Worm (Caenorhabditis elegans): ENCODE data around the gene F38B6.2.

DNA sequence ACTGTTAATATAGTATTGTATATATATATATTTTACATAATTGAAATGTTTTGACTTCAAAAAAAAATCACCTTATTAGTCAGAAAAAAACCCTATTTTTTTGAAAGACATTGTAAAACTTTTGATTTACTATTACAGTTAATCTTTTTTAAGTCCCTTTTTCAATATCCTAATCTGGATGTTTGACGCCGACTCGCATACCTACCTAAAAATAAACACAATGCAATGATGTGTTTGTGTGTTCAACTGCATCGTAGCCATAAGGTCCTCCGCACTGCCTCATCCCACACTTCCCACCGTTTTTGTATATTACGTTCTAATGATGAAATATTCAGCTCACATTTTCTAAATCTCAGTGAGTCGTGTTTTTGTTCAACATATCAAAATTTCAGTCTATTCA, 5.0 kb upstream of the F38B6.2 start, which contains the start of gene F38B6.3:
- TF ChIP-seq lin-15B (tag; optimal IDR thresholded peaks at IDR 0.05) (no peak), unc-62 (GFP tag; optimal IDR thresholded peaks at IDR 0.05) (no peak), nhr-90 (tag; optimal IDR thresholded peaks at IDR 0.05; ENCODE audit: poor library complexity) (no peak), fkh-10 (GFP tag; optimal IDR thresholded peaks at IDR 0.05) (no peak), nhr-237 (tag; optimal IDR thresholded peaks at IDR 0.05) (no peak)
